Worm (Caenorhabditis elegans): ENCODE data around the gene nlp-76.

The nlp-76 gene

ce11 chrX:12689869-12690268 is 26.2 kb upstream of the nlp-76 start:
- TF ChIP-seq ztf-28 (GFP tag; IDR thresholded peaks at IDR 0.05) (no peak), Y53G8AR.9 (GFP tag; conservative IDR thresholded peaks at IDR 0.05) (no peak), nhr-179 (tag; optimal IDR thresholded peaks at IDR 0.05) (no peak), B0019.2 (GFP tag; conservative IDR thresholded peaks at IDR 0.05) (no peak), snpc-4 (GFP tag; optimal IDR thresholded peaks at IDR 0.05) (no peak), snpc-4 (tag; optimal IDR thresholded peaks at IDR 0.05) (no peak), unc-62 (GFP tag; optimal IDR thresholded peaks at IDR 0.05) (no peak), ceh-100 (GFP tag; IDR thresholded peaks at IDR 0.05) (no peak), snpc-1.3 (tag; optimal IDR thresholded peaks at IDR 0.05; ENCODE audit: insufficient read depth) (no peak), dox-1 (GFP tag; IDR thresholded peaks at IDR 0.05) (no peak), mcd-1 (GFP tag; IDR thresholded peaks at IDR 0.05) (no peak), madf-10 (tag; optimal IDR thresholded peaks at IDR 0.05) (no peak), K11D2.4 (GFP tag; IDR thresholded peaks at IDR 0.05) (no peak), ceh-79 (tag; optimal IDR thresholded peaks at IDR 0.05) (no peak), zfh-2 (GFP tag; conservative IDR thresholded peaks at IDR 0.05) (no peak), tbp1 (GFP tag; optimal IDR thresholded peaks at IDR 0.05) (no peak)

- TF ChIP-seq zfh-2 (GFP tag; conservative IDR thresholded peaks at IDR 0.05) (0 out of 2 replicates have a peak, but pooled peaks have one; percentile 10), hmg-1.2 (GFP tag; IDR thresholded peaks at IDR 0.05) (no peak)
Observed at ce11 chrX:12688632-12689031, 24.9 kb upstream of the nlp-76 start.

ce11 chrX:12687482-12687881 is 23.8 kb upstream of the nlp-76 start:
- no peak for TF ChIP-seq T26A5.8 (tag; optimal IDR thresholded peaks at IDR 0.05)
- TF ChIP-seq bed-1 (GFP tag; IDR thresholded peaks at IDR 0.05): no peak
- no peak for TF ChIP-seq sdz-38 (tag; optimal IDR thresholded peaks at IDR 0.05)
- no peak for TF ChIP-seq K12H6.12 (tag; optimal IDR thresholded peaks at IDR 0.05)
- no peak for TF ChIP-seq let-526 (GFP tag; IDR thresholded peaks at IDR 0.05)
- no peak for TF ChIP-seq aptf-3 (GFP tag; IDR thresholded peaks at IDR 0.05)
- TF ChIP-seq Y53F4B.3 (GFP tag; IDR thresholded peaks at IDR 0.05): no peak

ce11 chrX:12679603-12680002 is 15.9 kb upstream of the nlp-76 start:
- no peak for TF ChIP-seq unc-130 (GFP tag; optimal IDR thresholded peaks at IDR 0.05)
- no peak for TF ChIP-seq hrde-1 (tag; optimal IDR thresholded peaks at IDR 0.05; ENCODE audit: borderline replicate concordance)
- no peak for TF ChIP-seq B0035.1 (tag; optimal IDR thresholded peaks at IDR 0.05)
- no peak for TF ChIP-seq snpc-1.1 (tag; optimal IDR thresholded peaks at IDR 0.05; ENCODE audit: insufficient read depth)
- no peak for TF ChIP-seq madf-3 (GFP tag; IDR thresholded peaks at IDR 0.05)
- no peak for TF ChIP-seq Y67H2A.10 (GFP tag; conservative IDR thresholded peaks at IDR 0.05)
- TF ChIP-seq snpc-3.4 (tag; optimal IDR thresholded peaks at IDR 0.05): no peak
- TF ChIP-seq unc-62 (GFP tag; optimal IDR thresholded peaks at IDR 0.05): no peak
- no peak for TF ChIP-seq snpc-1.3 (tag; optimal IDR thresholded peaks at IDR 0.05; ENCODE audit: insufficient read depth)
- TF ChIP-seq B0019.2 (GFP tag; conservative IDR thresholded peaks at IDR 0.05): no peak
- no peak for TF ChIP-seq tbp1 (GFP tag; optimal IDR thresholded peaks at IDR 0.05)
- no peak for TF ChIP-seq egrh-3 (GFP tag; IDR thresholded peaks at IDR 0.05)
- no peak for TF ChIP-seq attf-3 (GFP tag; conservative IDR thresholded peaks at IDR 0.05)
- TF ChIP-seq nhr-80 (tag; optimal IDR thresholded peaks at IDR 0.05): no peak
- no peak for TF ChIP-seq hmg-1.2 (GFP tag; IDR thresholded peaks at IDR 0.05)
- no peak for TF ChIP-seq lir-1 (GFP tag; conservative IDR thresholded peaks at IDR 0.05)
- TF ChIP-seq F39B2.1 (GFP tag; IDR thresholded peaks at IDR 0.05): no peak
- no peak for TF ChIP-seq rec-8 (tag; optimal IDR thresholded peaks at IDR 0.05)
- TF ChIP-seq Y56A3A.18 (GFP tag; IDR thresholded peaks at IDR 0.05): no peak
- TF ChIP-seq aptf-2 (GFP tag; conservative IDR thresholded peaks at IDR 0.05): no peak

Measured in whole organism, young adult.